Worm (Caenorhabditis elegans) whole organism, L1 larva: ENCODE results near the gene srh-46.

Source experiments
- C16A3.4 ChIP-seq: fragments of 150-350 bp; optimal IDR thresholded peaks from 2 replicates; lab custom pipeline; 2014; ENCODE audit warnings: missing biosample characterization, missing genetic modification characterization
- F16B12.6 ChIP-seq: fragments of 150-350 bp; optimal IDR thresholded peaks from 2 replicates; lab custom pipeline; 2014; ENCODE audit warnings: missing biosample characterization, missing genetic modification characterization
- Y116A8C.19 ChIP-seq: sonication (generic microtip); optimal IDR thresholded peaks from 2 replicates; lab custom pipeline; 2016; ENCODE audit warnings: missing compliant biosample characterization, missing genetic modification characterization, borderline replicate concordance
- alr-1 ChIP-seq: fragments of 200-800 bp; sonication (Bioruptor generic); optimal IDR thresholded peaks from 2 replicates; lab custom pipeline; 2018; ENCODE audit warnings: borderline replicate concordance, mild to moderate bottlenecking, missing genetic modification characterization, missing compliant biosample characterization
- aly-2 ChIP-seq: fragments of 150-350 bp; optimal IDR thresholded peaks from 2 replicates; lab custom pipeline; 2014; ENCODE audit warnings: missing biosample characterization, missing genetic modification characterization
- blmp-1 ChIP-seq: fragments of 150-350 bp; optimal IDR thresholded peaks from 2 replicates; lab custom pipeline; 2014; ENCODE audit warnings: missing biosample characterization, missing genetic modification characterization
- ceh-63 ChIP-seq: fragments of 200-800 bp; sonication (Bioruptor generic); optimal IDR thresholded peaks from 2 replicates; lab custom pipeline; 2018; ENCODE audit warnings: mild to moderate bottlenecking, missing genetic modification characterization, missing compliant biosample characterization
- ceh-8 ChIP-seq: fragments of 200-800 bp; sonication (Bioruptor generic); optimal IDR thresholded peaks from 2 replicates; lab custom pipeline; 2018; ENCODE audit warnings: mild to moderate bottlenecking, missing genetic modification characterization, moderate library complexity, missing compliant biosample characterization
- ceh-82 ChIP-seq, 3 experiments: fragments of 150-350 bp in 1 of 3; sonication (generic microtip) in 2 of 3; optimal IDR thresholded peaks; 2 replicates each; lab custom pipeline; 2014 to 2017; ENCODE audit warnings: missing biosample characterization in 3 of 3, missing genetic modification characterization in 3 of 3
- ceh-88 ChIP-seq: fragments of 200-800 bp; sonication (Bioruptor generic); IDR thresholded peaks from 2 replicates; pipeline ENCODE4 v1.3.6; 2022; ENCODE audit warnings: missing genetic modification characterization, missing compliant biosample characterization
- ceh-90 ChIP-seq: sonication (generic microtip); optimal IDR thresholded peaks from 2 replicates; lab custom pipeline; 2016; ENCODE audit warnings: missing genetic modification characterization, missing compliant biosample characterization
- ces-1 ChIP-seq: fragments of 150-350 bp; optimal IDR thresholded peaks from 2 replicates; lab custom pipeline; 2014; ENCODE audit warnings: missing biosample characterization, missing genetic modification reagents, missing genetic modification characterization
- dpl-1 ChIP-seq, 3 experiments: fragments of 150-350 bp in 2 of 3; sonication (generic microtip) in 1 of 3; optimal IDR thresholded peaks; 2 replicates each; lab custom pipeline; 2014 to 2017; ENCODE audit warnings: missing biosample characterization in 3 of 3, missing genetic modification characterization in 3 of 3, missing genetic modification reagents in 3 of 3
- efl-1 ChIP-seq, 4 experiments: fragments of 150-350 bp; optimal IDR thresholded peaks in 3 of 4; peaks in 1 of 4; 1 replicate in 1 of 4; 2 replicates in 3 of 4; lab custom pipeline; 2014; ENCODE audit warnings: missing biosample characterization in 2 of 4, missing genetic modification characterization in 2 of 4, missing genetic modification reagents in 2 of 4
- egl-27 ChIP-seq, 2 experiments: fragments of 150-350 bp in 1 of 2; sonication (generic microtip); optimal IDR thresholded peaks; 3 replicates each; lab custom pipeline; 2017 to 2018; ENCODE audit warnings: missing biosample characterization in 2 of 2, missing genetic modification characterization in 2 of 2, missing genetic modification reagents in 2 of 2
- elt-3 ChIP-seq, 6 experiments: fragments of 150-350 bp in 1 of 6; sonication (generic microtip); optimal IDR thresholded peaks; 2 replicates each; lab custom pipeline; 2017 to 2018; ENCODE audit warnings: missing biosample characterization in 6 of 6, missing genetic modification characterization in 6 of 6, inconsistent platforms in 1 of 6
- hlh-17 ChIP-seq: fragments of 200-800 bp; sonication (Bioruptor generic); optimal IDR thresholded peaks from 2 replicates; lab custom pipeline; 2018; ENCODE audit warnings: missing genetic modification characterization, mild to moderate bottlenecking, missing compliant biosample characterization, moderate library complexity, borderline replicate concordance
- hpl-2 ChIP-seq: fragments of 150-350 bp; optimal IDR thresholded peaks from 2 replicates; lab custom pipeline; 2014; ENCODE audit warnings: missing biosample characterization, missing genetic modification reagents, missing genetic modification characterization
- irx-1 ChIP-seq: sonication (generic microtip); optimal IDR thresholded peaks from 2 replicates; lab custom pipeline; 2016; ENCODE audit warnings: missing genetic modification characterization, missing compliant biosample characterization
- jun-1 ChIP-seq: fragments of 150-350 bp; optimal IDR thresholded peaks from 2 replicates; lab custom pipeline; 2014; ENCODE audit warnings: missing biosample characterization, missing genetic modification reagents, missing genetic modification characterization
- lin-14 ChIP-seq: fragments of 200-800 bp; sonication (Bioruptor generic); optimal IDR thresholded peaks from 2 replicates; lab custom pipeline; 2018; ENCODE audit warnings: mild to moderate bottlenecking, missing genetic modification characterization, moderate library complexity, missing compliant biosample characterization
- lin-15B ChIP-seq: fragments of 150-350 bp; sonication (generic microtip); optimal IDR thresholded peaks from 3 replicates; lab custom pipeline; 2014; ENCODE audit warnings: missing biosample characterization, missing genetic modification characterization
- lin-39 ChIP-seq: fragments of 150-350 bp; optimal IDR thresholded peaks from 2 replicates; lab custom pipeline; 2014; ENCODE audit warnings: missing biosample characterization, missing genetic modification reagents, missing genetic modification characterization
- lsy-2 ChIP-seq, 2 experiments: fragments of 150-350 bp; optimal IDR thresholded peaks; 2 replicates each; lab custom pipeline; 2014; ENCODE audit warnings: missing biosample characterization in 2 of 2, missing genetic modification characterization in 2 of 2
- mef-2 ChIP-seq: fragments of 150-350 bp; optimal IDR thresholded peaks from 2 replicates; lab custom pipeline; 2014; ENCODE audit warnings: missing biosample characterization, missing genetic modification characterization
- nhr-19 ChIP-seq: fragments of 200-800 bp; sonication (Bioruptor generic); conservative IDR thresholded peaks from 2 replicates; pipeline ENCODE4 v1.3.6; 2022; ENCODE audit warnings: missing genetic modification characterization, missing compliant biosample characterization
- nhr-20 ChIP-seq: sonication (generic microtip); optimal IDR thresholded peaks from 2 replicates; lab custom pipeline; 2016; ENCODE audit warnings: mild to moderate bottlenecking, missing genetic modification characterization, missing compliant biosample characterization
- nhr-237 ChIP-seq: fragments of 150-350 bp; optimal IDR thresholded peaks from 2 replicates; lab custom pipeline; 2014; ENCODE audit warnings: missing biosample characterization, missing genetic modification characterization
- nhr-47 ChIP-seq: sonication (generic microtip); optimal IDR thresholded peaks from 2 replicates; lab custom pipeline; 2016; ENCODE audit warnings: mild to moderate bottlenecking, missing genetic modification characterization, moderate library complexity, missing compliant biosample characterization
- nhr-85 ChIP-seq: sonication (generic microtip); peaks from one replicate; lab custom pipeline; 2016; ENCODE audit warnings: missing genetic modification characterization, inconsistent platforms, missing compliant biosample characterization
- rnt-1 ChIP-seq: sonication (generic microtip); optimal IDR thresholded peaks from 2 replicates; lab custom pipeline; 2016; ENCODE audit warnings: mild to moderate bottlenecking, missing genetic modification characterization, moderate library complexity, missing compliant biosample characterization
- skn-1 ChIP-seq: fragments of 150-350 bp; optimal IDR thresholded peaks from 2 replicates; lab custom pipeline; 2014; ENCODE audit warnings: missing biosample characterization, missing genetic modification characterization
- snpc-4 ChIP-seq: fragments of 150-350 bp; optimal IDR thresholded peaks from 2 replicates; lab custom pipeline; 2014; ENCODE audit warnings: missing biosample characterization, missing genetic modification characterization
- sup-37 ChIP-seq: fragments of 200-800 bp; sonication (Bioruptor generic); optimal IDR thresholded peaks from 2 replicates; lab custom pipeline; 2018; ENCODE audit warnings: mild to moderate bottlenecking, missing genetic modification characterization, missing compliant biosample characterization
- tbx-2 ChIP-seq: sonication (generic microtip); optimal IDR thresholded peaks from 2 replicates; lab custom pipeline; 2016; ENCODE audit warnings: missing genetic modification characterization, missing compliant biosample characterization
- tlp-1 ChIP-seq: fragments of 150-350 bp; optimal IDR thresholded peaks from 2 replicates; lab custom pipeline; 2014; ENCODE audit warnings: missing biosample characterization, missing genetic modification characterization
- unc-30 ChIP-seq: sonication (generic microtip); optimal IDR thresholded peaks from 2 replicates; lab custom pipeline; 2017; ENCODE audit warnings: missing biosample characterization, missing genetic modification characterization
- unc-62 ChIP-seq: fragments of 150-350 bp; optimal IDR thresholded peaks from 2 replicates; lab custom pipeline; 2014; ENCODE audit warnings: missing biosample characterization, missing genetic modification reagents, missing genetic modification characterization
- unc-86 ChIP-seq: sonication (generic microtip); optimal IDR thresholded peaks from 2 replicates; lab custom pipeline; 2016; ENCODE audit warnings: missing genetic modification characterization, missing compliant biosample characterization
- vab-15 ChIP-seq: sonication (generic microtip); optimal IDR thresholded peaks from 2 replicates; lab custom pipeline; 2017; ENCODE audit warnings: missing genotype, mild to moderate bottlenecking, missing genetic modification characterization, missing compliant biosample characterization
- zag-1 ChIP-seq: fragments of 150-350 bp; optimal IDR thresholded peaks from 2 replicates; lab custom pipeline; 2014; ENCODE audit warnings: missing biosample characterization, missing genetic modification characterization
- ztf-11 ChIP-seq, 2 experiments: sonication (generic microtip); optimal IDR thresholded peaks; 2 replicates each; lab custom pipeline; 2016 to 2017; ENCODE audit warnings: missing genetic modification characterization in 2 of 2, missing biosample characterization in 1 of 2, missing compliant biosample characterization in 1 of 2

The srh-46 gene

ce11 chrV:11323720-11324119 lies 21.0 kb upstream of the srh-46 start, which contains the start of gene str-141:
Gene str-141, minus strand, starts transcription at chrV:11323820.
- no peak for TF ChIP-seq efl-1 (optimal IDR thresholded peaks at IDR 0.05; lab: Kevin White, UChicago)
- peak in 1 of 2 experiments; percentile 12 for TF ChIP-seq efl-1 (GFP tag; optimal IDR thresholded peaks at IDR 0.05 in 1 of 2; lab: Kevin White, UChicago)
- TF ChIP-seq aly-2 (tag; lab: Kevin White, UChicago), result no peak

ce11 chrV:11321719-11322118 lies 19.0 kb upstream of the srh-46 start, which contains the start of gene F47G9.4:
Gene F47G9.4, minus strand, starts transcription at chrV:11321816.
- no peak for TF ChIP-seq zag-1 (tag; lab: Kevin White, UChicago)
- TF ChIP-seq lin-14 (GFP tag; lab: Kevin White, UChicago), result peak; percentile 32
- TF ChIP-seq lsy-2 (tag; optimal IDR thresholded peaks at IDR 0.05; lab: Kevin White, UChicago), result peak in 1 of 2 experiments; percentile 15
- TF ChIP-seq rnt-1 (tag; lab: Kevin White, UChicago), result peak; percentile 8
- no peak for TF ChIP-seq hlh-17 (GFP tag; lab: Kevin White, UChicago)
- no peak for TF ChIP-seq ceh-8 (GFP tag; lab: Kevin White, UChicago)
- no peak for TF ChIP-seq Y116A8C.19
- peak in 1 of 3 experiments; percentile 9 for TF ChIP-seq ceh-82 (tag; optimal IDR thresholded peaks at IDR 0.05; lab: Kevin White, UChicago)

ce11 chrV:11320860-11321259 lies 18.2 kb upstream of the srh-46 start:
- TF ChIP-seq ceh-90 (no peak), nhr-85 (peak; percentile 61), vab-15 (tag; lab: Kevin White, UChicago) (no peak), lin-39 (tag; lab: Kevin White, UChicago) (no peak)

ce11 chrV:11316801-11317200 lies 14.1 kb upstream of the srh-46 start, which contains the start of gene cutl-18:
Gene cutl-18, minus strand, starts transcription at chrV:11316901.
- TF ChIP-seq jun-1 (tag; lab: Kevin White, UChicago) (no peak), tbx-2 (tag; lab: Kevin White, UChicago) (no peak), nhr-237 (tag; lab: Kevin White, UChicago) (no peak), ces-1 (GFP tag; lab: Kevin White, UChicago) (no peak), unc-30 (tag; lab: Kevin White, UChicago) (no peak), tlp-1 (tag; lab: Kevin White, UChicago) (no peak), unc-62 (GFP tag; lab: Kevin White, UChicago) (no peak), hpl-2 (GFP tag; lab: Kevin White, UChicago) (no peak), snpc-4 (no peak), ceh-63 (GFP tag; lab: Kevin White, UChicago) (no peak), Y116A8C.19 (no peak), nhr-20 (tag; lab: Kevin White, UChicago) (no peak), efl-1 (optimal IDR thresholded peaks at IDR 0.05; lab: Kevin White, UChicago) (no peak), efl-1 (GFP tag; optimal IDR thresholded peaks at IDR 0.05 in 1 of 2; lab: Kevin White, UChicago) (no peak), sup-37 (no peak), alr-1 (tag; lab: Kevin White, UChicago) (no peak), ztf-11 (tag; optimal IDR thresholded peaks at IDR 0.05; lab: Kevin White, UChicago) (no peak), egl-27 (tag; optimal IDR thresholded peaks at IDR 0.05; lab: Kevin White, UChicago) (no peak), skn-1 (tag; lab: Kevin White, UChicago) (no peak)

- TF ChIP-seq irx-1, result peak; percentile 57
- peak in 2 of 6 experiments; percentile 77 to 82 for TF ChIP-seq elt-3 (tag; optimal IDR thresholded peaks at IDR 0.05; lab: Kevin White, UChicago)
- peak; percentile 3 for TF ChIP-seq F16B12.6
- TF ChIP-seq C16A3.4 (tag; lab: Kevin White, UChicago), result peak; percentile 81
- no peak for TF ChIP-seq ceh-88
- TF ChIP-seq vab-15 (tag; lab: Kevin White, UChicago), result peak; percentile 70
- peak; percentile 67 for TF ChIP-seq blmp-1 (tag; lab: Kevin White, UChicago)
- no peak for TF ChIP-seq mef-2 (tag; lab: Kevin White, UChicago)
- TF ChIP-seq lsy-2 (tag; optimal IDR thresholded peaks at IDR 0.05; lab: Kevin White, UChicago), result peak; percentile 62 to 81
- peak; percentile 75 for TF ChIP-seq nhr-47 (tag; lab: Kevin White, UChicago)
- TF ChIP-seq nhr-19 (GFP tag; lab: Robert Waterston, UW), result peak; percentile 78
- peak; percentile 31 for TF ChIP-seq unc-86
- TF ChIP-seq lin-15B (tag; lab: Kevin White, UChicago), result no peak
- TF ChIP-seq dpl-1 (GFP tag; optimal IDR thresholded peaks at IDR 0.05; lab: Kevin White, UChicago), result peak; percentile 16 to 52 (median 33)
- TF ChIP-seq ces-1 (GFP tag; lab: Kevin White, UChicago), result no peak
- TF ChIP-seq unc-30 (tag; lab: Kevin White, UChicago), result no peak
Observed at ce11 chrV:11314025-11314880, 11.6 kb upstream of the srh-46 start.
